Worm (Caenorhabditis elegans): Measurements from ENCODE around the gene R144.6.
"Not testable (repeated sequence)": the region's sequence is repeated elsewhere in the genome, so short reads cannot be mapped to it uniquely, and the experiment has no call there.

The R144.6 gene

DNA sequence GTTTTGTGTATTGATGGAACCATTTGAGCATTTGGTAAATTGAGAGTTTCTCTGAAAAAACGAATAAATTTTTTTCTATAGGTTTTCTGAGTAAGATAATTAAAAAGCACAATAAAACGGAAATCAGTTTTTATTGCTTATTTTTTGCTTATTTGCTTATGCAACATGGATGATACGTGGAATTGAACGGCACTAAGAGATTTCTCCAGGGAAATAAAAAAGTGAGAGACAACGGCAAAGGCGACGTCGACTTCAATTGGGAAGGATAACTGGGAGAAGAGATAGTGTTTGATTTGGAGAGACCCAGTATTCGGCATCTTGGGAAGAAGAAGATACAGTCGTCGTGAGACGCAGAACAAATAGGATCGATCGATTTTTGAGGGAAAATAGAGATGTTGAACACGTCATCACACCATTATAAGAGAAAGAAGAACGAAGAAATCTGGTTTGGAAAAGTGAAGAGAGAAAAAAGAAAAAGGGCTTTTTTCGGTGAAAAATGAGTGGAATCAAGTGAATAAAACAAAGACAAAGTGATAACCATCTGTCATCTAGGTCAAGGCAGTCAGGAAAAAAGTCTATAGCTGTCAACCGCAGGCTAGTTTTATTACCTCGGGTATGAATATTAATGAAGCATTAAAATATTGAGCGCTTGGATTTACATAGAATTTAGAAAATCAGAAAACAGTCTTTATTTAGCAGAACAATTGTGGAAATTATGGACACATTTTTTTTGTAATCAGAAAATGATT lies 6.2 kb downstream of the R144.6 start, which contains the start of gene tmem-131 (continued):
- TF ChIP-seq crh-2 (tag; optimal IDR thresholded peaks at IDR 0.05), result peak; percentile 45
- no peak for TF ChIP-seq sma-9 (GFP tag; optimal IDR thresholded peaks at IDR 0.05)
- no peak for TF ChIP-seq sma-9 (tag; optimal IDR thresholded peaks at IDR 0.05)

DNA sequence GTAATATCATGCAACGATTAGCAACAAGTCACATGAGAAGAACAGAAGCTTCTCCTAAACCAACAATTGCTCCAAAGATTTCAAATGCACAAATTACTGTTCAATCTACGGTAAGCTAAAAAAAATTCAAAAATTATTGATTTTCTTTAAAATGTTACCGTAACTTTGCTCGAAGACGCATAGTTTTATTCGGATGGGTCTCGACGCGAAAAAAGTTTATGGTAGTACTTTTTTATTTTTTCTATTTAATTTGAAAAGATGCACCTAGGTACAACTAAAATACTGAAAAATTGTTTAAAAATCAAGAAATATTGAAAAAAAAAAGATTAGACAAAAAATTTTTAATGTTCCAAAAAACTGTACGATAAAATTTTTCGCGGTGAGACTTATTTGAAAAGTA lies 16.9 kb downstream of the R144.6 start:
- TF ChIP-seq snpc-4 (tag; optimal IDR thresholded peaks at IDR 0.05), result no peak
- TF ChIP-seq ama-1 (optimal IDR thresholded peaks at IDR 0.05), result no peak
- TF ChIP-seq nhr-11 (tag; optimal IDR thresholded peaks at IDR 0.05), result no peak
- no peak for TF ChIP-seq nhr-25 (tag; optimal IDR thresholded peaks at IDR 0.05)
- TF ChIP-seq nhr-21 (tag; optimal IDR thresholded peaks at IDR 0.05), result no peak
- TF ChIP-seq unc-55 (GFP tag; optimal IDR thresholded peaks at IDR 0.05), result no peak
- TF ChIP-seq ztf-11 (tag; optimal IDR thresholded peaks at IDR 0.05), result no peak
- no peak for TF ChIP-seq egl-27 (tag; optimal IDR thresholded peaks at IDR 0.05)
- TF ChIP-seq lin-39 (tag; optimal IDR thresholded peaks at IDR 0.05), result no peak
- TF ChIP-seq ceh-16 (tag; optimal IDR thresholded peaks at IDR 0.05), result no peak

DNA sequence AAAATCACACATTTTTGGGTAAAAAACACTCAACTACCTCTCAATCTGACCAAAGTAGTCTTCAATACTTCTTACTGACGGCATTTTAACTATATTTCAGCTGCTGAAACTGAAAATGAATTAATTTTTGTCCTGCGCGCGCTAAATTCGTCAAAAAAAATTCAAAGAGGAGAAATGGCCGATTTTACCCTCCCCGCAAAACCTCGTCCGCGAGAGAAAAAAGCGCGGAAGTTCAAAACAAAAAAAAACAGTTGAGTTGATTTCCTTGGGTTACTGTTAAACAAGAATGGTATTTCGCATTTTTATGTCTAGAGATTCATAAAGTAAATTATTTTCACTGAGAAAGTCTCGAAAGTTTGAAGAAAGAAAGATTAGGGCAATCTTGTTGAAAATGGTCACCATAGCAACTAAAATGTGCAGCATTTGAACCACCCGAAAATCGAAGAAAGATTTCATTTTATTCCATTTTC lies 17.7 kb downstream of the R144.6 start, which contains the start of the genes C27F2.10 and wdr-60:
TSS of gene C27F2.10 (minus strand) at position 109 of the 470 bp plus-strand sequence.
TSS of gene wdr-60 (plus strand) at position 420 of the 470 bp plus-strand sequence.
- TF ChIP-seq mab-5 (tag; optimal IDR thresholded peaks at IDR 0.05), result no peak
- no peak for TF ChIP-seq F13H6.1 (tag; optimal IDR thresholded peaks at IDR 0.05)
- TF ChIP-seq lsy-2 (tag; optimal IDR thresholded peaks at IDR 0.05), result peak in 1 of 2 experiments; percentile 55
- no peak for TF ChIP-seq crh-2 (tag; optimal IDR thresholded peaks at IDR 0.05)
- peak; percentile 80 for TF ChIP-seq gmeb-1 (tag; optimal IDR thresholded peaks at IDR 0.05)
- TF ChIP-seq unc-55 (GFP tag; optimal IDR thresholded peaks at IDR 0.05), result no peak
- TF ChIP-seq alr-1 (tag; optimal IDR thresholded peaks at IDR 0.05), result no peak
- no peak for TF ChIP-seq unc-39 (tag; optimal IDR thresholded peaks at IDR 0.05)
- no peak for TF ChIP-seq dmd-4 (tag; optimal IDR thresholded peaks at IDR 0.05)
- TF ChIP-seq sma-3 (GFP tag; optimal IDR thresholded peaks at IDR 0.05), result no peak
- peak; percentile 12 for TF ChIP-seq sma-9 (GFP tag; optimal IDR thresholded peaks at IDR 0.05)
- no peak for TF ChIP-seq sma-9 (tag; optimal IDR thresholded peaks at IDR 0.05)
- TF ChIP-seq lin-13 (GFP tag; optimal IDR thresholded peaks at IDR 0.05), result no peak

DNA sequence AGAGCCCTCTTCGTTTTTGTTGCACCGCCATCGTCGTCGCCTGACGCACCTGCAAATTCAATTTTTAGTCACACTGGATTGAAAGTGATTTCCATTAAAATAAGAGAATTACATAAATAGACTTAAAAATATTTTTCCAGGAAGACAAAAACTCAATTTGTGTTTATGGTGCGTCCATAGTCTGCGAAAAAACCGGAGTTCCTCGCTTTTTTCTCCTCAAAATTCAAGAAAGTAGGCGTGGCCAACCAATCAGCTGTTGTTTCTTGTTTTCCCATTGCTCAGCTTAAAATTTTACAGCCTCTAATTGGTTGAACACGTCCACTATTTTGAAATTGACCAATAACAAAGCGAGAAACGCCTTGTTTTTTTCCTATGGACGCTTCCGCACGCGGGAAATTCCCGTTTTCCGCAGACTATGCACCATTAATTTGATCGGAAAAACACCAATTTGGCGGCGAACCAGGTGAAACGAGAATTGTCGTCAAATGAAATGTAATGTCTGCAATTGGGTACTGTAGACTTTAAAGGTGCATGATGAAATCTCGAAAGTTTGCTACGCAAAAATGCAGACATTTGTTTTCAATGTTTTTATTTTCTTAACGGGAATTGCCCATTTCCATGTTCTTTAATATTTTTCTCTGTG lies 20.0 kb downstream of the R144.6 start, which contains the start of gene C27F2.7:
TSS of gene C27F2.7 (minus strand) at position 51 of the 643 bp plus-strand sequence.
- TF ChIP-seq mab-5 (tag; optimal IDR thresholded peaks at IDR 0.05), result no peak
- no peak for TF ChIP-seq Y55F3AM.14 (GFP tag; optimal IDR thresholded peaks at IDR 0.05)
- no peak for TF ChIP-seq nhr-11 (tag; optimal IDR thresholded peaks at IDR 0.05)
- no peak for TF ChIP-seq C34F6.9 (tag; optimal IDR thresholded peaks at IDR 0.05)
- no peak for TF ChIP-seq ztf-4 (tag; optimal IDR thresholded peaks at IDR 0.05)
- TF ChIP-seq ama-1 (optimal IDR thresholded peaks at IDR 0.05), result no peak
- TF ChIP-seq nhr-6 (tag; optimal IDR thresholded peaks at IDR 0.05), result no peak
- TF ChIP-seq unc-55 (GFP tag; optimal IDR thresholded peaks at IDR 0.05), result no peak
- no peak for TF ChIP-seq crh-2 (tag; optimal IDR thresholded peaks at IDR 0.05)
- no peak for TF ChIP-seq ceh-82 (tag; optimal IDR thresholded peaks at IDR 0.05)

DNA sequence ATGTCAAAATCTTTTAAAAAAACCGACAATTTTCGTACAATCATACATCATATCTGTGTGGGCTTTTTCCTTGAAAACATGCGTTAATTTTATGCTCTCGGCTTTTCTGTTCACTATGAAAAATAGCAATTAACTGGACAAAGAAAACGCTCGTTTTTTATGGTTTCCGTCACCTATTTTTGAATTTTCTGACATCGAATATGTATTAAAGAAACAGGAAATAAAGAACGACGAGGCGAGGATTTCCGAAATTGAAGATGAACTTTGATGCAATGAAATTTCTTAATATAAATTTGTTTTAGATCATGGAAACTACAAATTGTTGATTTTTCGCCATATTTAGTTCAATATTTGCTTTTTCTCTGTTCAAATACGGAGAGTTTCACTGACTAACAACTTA lies 20.6 kb downstream of the R144.6 start:
- TF ChIP-seq ceh-82 (tag; optimal IDR thresholded peaks at IDR 0.05), result no peak
- no peak for TF ChIP-seq lin-13 (GFP tag; optimal IDR thresholded peaks at IDR 0.05)
- no peak for TF ChIP-seq ceh-16 (tag; optimal IDR thresholded peaks at IDR 0.05)
- no peak for TF ChIP-seq nhr-77 (tag; optimal IDR thresholded peaks at IDR 0.05)
- no peak for TF ChIP-seq ama-1 (optimal IDR thresholded peaks at IDR 0.05)
- no peak for TF ChIP-seq fos-1 (tag; optimal IDR thresholded peaks at IDR 0.05)

ce11 chrIII:4980367-4980766 lies 24.2 kb downstream of the R144.6 start, which contains the start of gene C27F2.6:
C27F2.6 (minus strand) TSS chrIII:4980467.
- TF ChIP-seq ztf-11 (tag; optimal IDR thresholded peaks at IDR 0.05); sma-3 (GFP tag; optimal IDR thresholded peaks at IDR 0.05); elt-3 (tag; optimal IDR thresholded peaks at IDR 0.05): not testable (repeated sequence)

Data from whole organism, L2 larva.